Worm (Caenorhabditis elegans) whole organism, midembryonic: ENCODE results near the gene sru-22.

Source experiments
- T22C8.4 ChIP-seq: fragments of 200-800 bp; sonication (Bioruptor generic); IDR thresholded peaks from 2 replicates; pipeline ENCODE4 v1.3.6; 2022; ENCODE audit warnings: missing genetic modification characterization, missing compliant biosample characterization
- cog-1 ChIP-seq: sonication (generic microtip); optimal IDR thresholded peaks from 2 replicates; lab custom pipeline; 2016; ENCODE audit warnings: missing genetic modification characterization, missing compliant biosample characterization
- flt-1 ChIP-seq: fragments of 200-800 bp; sonication (Bioruptor generic); IDR thresholded peaks from 2 replicates; pipeline ENCODE4 v1.3.6; 2022; ENCODE audit warnings: missing genetic modification characterization, missing compliant biosample characterization
- med-1 ChIP-seq: sonication (generic microtip); optimal IDR thresholded peaks from 2 replicates; lab custom pipeline; 2017; ENCODE audit warnings: missing genetic modification characterization, mild to moderate bottlenecking, missing compliant biosample characterization, antibody characterized with exemption, missing genetic modification reagents; ENCODE audit not compliant: insufficient read depth
- ref-1 ChIP-seq: fragments of 200-800 bp; sonication (Bioruptor generic); conservative IDR thresholded peaks from 2 replicates; pipeline ENCODE4 v1.3.6; 2022; ENCODE audit warnings: missing genetic modification reagents, missing genetic modification characterization, missing compliant biosample characterization
- tab-1 ChIP-seq: fragments of 200-800 bp; sonication (Bioruptor generic); IDR thresholded peaks from 2 replicates; pipeline ENCODE4 v1.3.6; 2022; ENCODE audit warnings: missing genetic modification characterization, missing compliant biosample characterization
- ztf-23 ChIP-seq: fragments of 200-800 bp; sonication (Bioruptor generic); IDR thresholded peaks from 2 replicates; pipeline ENCODE4 v1.3.6; 2022; ENCODE audit warnings: missing genetic modification reagents, missing genetic modification characterization, missing compliant biosample characterization
- ztf-29 ChIP-seq: fragments of 200-800 bp; sonication (Bioruptor generic); IDR thresholded peaks from 2 replicates; pipeline ENCODE4 v1.3.6; 2022; ENCODE audit warnings: missing genetic modification reagents, missing genetic modification characterization, missing compliant biosample characterization

ce11 chrV:15965114-15965513 lies 9.6 kb downstream of the sru-22 start, which contains the start of gene sri-2:
- no peak for TF ChIP-seq flt-1 (GFP tag; lab: Robert Waterston, UW)
- no peak for TF ChIP-seq ref-1
- no peak for TF ChIP-seq T22C8.4 (GFP tag; lab: Robert Waterston, UW)
- no peak for TF ChIP-seq ztf-29 (GFP tag; lab: Robert Waterston, UW)
- TF ChIP-seq ztf-23 (GFP tag; lab: Robert Waterston, UW): no peak
- TF ChIP-seq cog-1 (tag; lab: Kevin White, UChicago): no peak
- TF ChIP-seq tab-1 (GFP tag; lab: Robert Waterston, UW): no peak
- no peak for TF ChIP-seq med-1
